Fruit fly (Drosophila melanogaster) whole organism, wandering third instar larva: ENCODE results near the gene CG42727.

Source experiments
- Abd-B ChIP-seq: fragments of >200 bp; optimal IDR thresholded peaks from 2 replicates; lab custom pipeline; 2017; ENCODE audit warnings: missing biosample characterization, missing genetic modification characterization
- CG32264 ChIP-seq: fragments of 200-800 bp; sonication (Bioruptor generic); optimal IDR thresholded peaks from 2 replicates; lab custom pipeline; 2016; ENCODE audit warnings: missing biosample characterization, missing genetic modification characterization
- CG9705 ChIP-seq: fragments of 200-800 bp; sonication (Bioruptor generic); optimal IDR thresholded peaks from 2 replicates; lab custom pipeline; 2018; ENCODE audit warnings: missing biosample characterization, mild to moderate bottlenecking, missing genetic modification characterization
- CrebA ChIP-seq: fragments of 200-800 bp; sonication (Bioruptor generic); optimal IDR thresholded peaks from 2 replicates; lab custom pipeline; 2016; ENCODE audit warnings: missing biosample characterization, mild to moderate bottlenecking, missing genetic modification characterization, borderline replicate concordance
- Dfd ChIP-seq: fragments of >200 bp; optimal IDR thresholded peaks from 2 replicates; lab custom pipeline; 2017; ENCODE audit warnings: missing biosample characterization, missing genetic modification characterization
- Dif ChIP-seq: fragments of 200-275, 200-300 bp; sonication (Bioruptor generic); optimal IDR thresholded peaks from 2 replicates; lab custom pipeline; 2018; ENCODE audit warnings: missing biosample characterization, missing genetic modification characterization; ENCODE audit not compliant: partially characterized antibody
- HLH106 ChIP-seq: fragments of 200-800 bp; optimal IDR thresholded peaks from 3 replicates; lab custom pipeline; 2019; ENCODE audit warnings: missing biosample characterization, mild to moderate bottlenecking, missing genetic modification characterization, moderate library complexity
- Hr78 ChIP-seq: fragments of >200 bp; optimal IDR thresholded peaks from 2 replicates; lab custom pipeline; 2017; ENCODE audit warnings: missing biosample characterization, missing genetic modification characterization
- Hr83 ChIP-seq: fragments of 200-300 bp; sonication (Bioruptor generic); optimal IDR thresholded peaks from 2 replicates; lab custom pipeline; 2016; ENCODE audit warnings: missing biosample characterization, mild to moderate bottlenecking, missing genetic modification characterization, moderate library complexity; ENCODE audit not compliant: poor library complexity, severe bottlenecking
- Jra ChIP-seq: sonication (Bioruptor generic); optimal IDR thresholded peaks from 2 replicates; lab custom pipeline; 2016; ENCODE audit warnings: missing biosample characterization, missing genetic modification characterization
- Mio ChIP-seq: sonication (Bioruptor generic); optimal IDR thresholded peaks from 2 replicates; lab custom pipeline; 2016; ENCODE audit warnings: missing biosample characterization, missing genetic modification characterization
- N ChIP-seq: fragments of >200 bp; optimal IDR thresholded peaks from 2 replicates; lab custom pipeline; 2018; ENCODE audit warnings: missing biosample characterization, missing external identifiers, missing genetic modification characterization
- OdsH ChIP-seq: fragments of 200-800 bp; sonication (Bioruptor generic); optimal IDR thresholded peaks from 2 replicates; lab custom pipeline; 2016; ENCODE audit warnings: missing biosample characterization, mild to moderate bottlenecking, missing genetic modification characterization
- Rel ChIP-seq, 2 experiments: fragments of 200-800 bp; sonication (Bioruptor generic) in 1 of 2; optimal IDR thresholded peaks; 2 replicates in 1 of 2; 3 replicates in 1 of 2; lab custom pipeline; 2016 to 2019; ENCODE audit warnings: mild to moderate bottlenecking in 2 of 2, missing biosample characterization in 2 of 2, missing genetic modification characterization in 2 of 2, moderate library complexity in 1 of 2
- Sp1 ChIP-seq: fragments of 200-800 bp; sonication (Bioruptor generic); optimal IDR thresholded peaks from 3 replicates; lab custom pipeline; 2019; ENCODE audit warnings: missing biosample characterization, mild to moderate bottlenecking, missing genetic modification characterization, moderate library complexity
- br ChIP-seq: fragments of 200-800 bp; sonication (Bioruptor generic); optimal IDR thresholded peaks from 2 replicates; lab custom pipeline; 2016; ENCODE audit warnings: missing biosample characterization, missing genetic modification characterization
- dmrt93B ChIP-seq: fragments of 200-800 bp; sonication (Bioruptor generic); optimal IDR thresholded peaks from 2 replicates; lab custom pipeline; 2018; ENCODE audit warnings: missing biosample characterization, mild to moderate bottlenecking, missing genetic modification characterization
- dsf ChIP-seq: sonication (Bioruptor generic); optimal IDR thresholded peaks from 2 replicates; lab custom pipeline; 2016; ENCODE audit warnings: missing biosample characterization, missing genetic modification characterization, borderline replicate concordance
- ey ChIP-seq: fragments of 200-800 bp; sonication (Bioruptor generic); optimal IDR thresholded peaks from 2 replicates; lab custom pipeline; 2016; ENCODE audit warnings: missing biosample characterization, missing genetic modification characterization
- foxo ChIP-seq, 2 experiments: fragments of 200-800 bp; sonication (Bioruptor generic); optimal IDR thresholded peaks; 2 replicates in 1 of 2; 3 replicates in 1 of 2; lab custom pipeline; 2016 to 2017; ENCODE audit warnings: missing biosample characterization in 2 of 2, missing genetic modification characterization in 2 of 2
- fru ChIP-seq: fragments of 200-800 bp; sonication (Bioruptor generic); optimal IDR thresholded peaks from 3 replicates; lab custom pipeline; 2016; ENCODE audit warnings: missing biosample characterization, mild to moderate bottlenecking, missing genetic modification characterization
- h ChIP-seq: fragments of 200-800 bp; sonication (Bioruptor generic); optimal IDR thresholded peaks from 3 replicates; lab custom pipeline; 2016; ENCODE audit warnings: missing biosample characterization, mild to moderate bottlenecking, missing genetic modification characterization
- jim ChIP-seq: fragments of 175-275, 200-325 bp; sonication (Bioruptor generic); optimal IDR thresholded peaks from 2 replicates; lab custom pipeline; 2016; ENCODE audit warnings: missing biosample characterization, mild to moderate bottlenecking, missing genetic modification characterization
- lola ChIP-seq: fragments of >200 bp; optimal IDR thresholded peaks from 2 replicates; lab custom pipeline; 2017; ENCODE audit warnings: missing biosample characterization, missing genetic modification characterization
- pan ChIP-seq: fragments of >200 bp; optimal IDR thresholded peaks from 2 replicates; lab custom pipeline; 2017
- psq ChIP-seq: fragments of 200-800 bp; sonication (Bioruptor generic); optimal IDR thresholded peaks from 3 replicates; lab custom pipeline; 2017; ENCODE audit warnings: missing biosample characterization, mild to moderate bottlenecking, missing genetic modification characterization, moderate library complexity
- rgr ChIP-seq: fragments of 200-800 bp; sonication (Bioruptor generic); optimal IDR thresholded peaks from 3 replicates; lab custom pipeline; 2016; ENCODE audit warnings: missing biosample characterization, mild to moderate bottlenecking, missing genetic modification characterization
- sage ChIP-seq: fragments of 200-800 bp; sonication (Bioruptor generic); optimal IDR thresholded peaks from 2 replicates; lab custom pipeline; 2016; ENCODE audit warnings: missing biosample characterization, mild to moderate bottlenecking, missing genetic modification characterization
- sv ChIP-seq: fragments of 200-800 bp; sonication (Bioruptor generic); optimal IDR thresholded peaks from 3 replicates; lab custom pipeline; 2016; ENCODE audit warnings: missing biosample characterization, missing genetic modification characterization
- tai ChIP-seq: sonication (Bioruptor generic); optimal IDR thresholded peaks from 2 replicates; lab custom pipeline; 2016; ENCODE audit warnings: missing biosample characterization, missing genetic modification characterization
- usp ChIP-seq: fragments of >200 bp; optimal IDR thresholded peaks from 2 replicates; lab custom pipeline; 2017; ENCODE audit warnings: missing biosample characterization, missing genetic modification characterization
- woc ChIP-seq: sonication (Bioruptor generic); optimal IDR thresholded peaks from 2 replicates; lab custom pipeline; 2016; ENCODE audit warnings: missing biosample characterization, mild to moderate bottlenecking, missing genetic modification characterization

Gene CG42727

DNA sequence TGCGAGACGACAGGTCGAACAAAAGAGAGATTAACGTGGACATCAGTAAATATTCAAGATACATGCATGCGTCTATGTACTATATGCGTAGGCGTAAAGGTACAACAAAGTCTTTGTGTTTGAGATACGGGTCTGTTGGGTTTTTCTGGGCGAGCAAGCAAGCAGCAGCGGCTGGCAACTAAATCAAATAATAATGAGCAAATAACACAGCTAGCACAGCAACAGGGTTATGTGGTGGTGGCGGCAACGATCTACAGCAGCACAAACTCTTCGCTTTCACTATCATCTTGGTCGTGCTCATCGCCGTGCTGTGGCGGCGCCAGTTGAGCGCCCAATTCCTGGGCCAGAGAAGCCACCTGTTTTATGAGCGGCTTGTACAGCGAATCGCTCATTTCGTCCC lies 6.2 kb downstream of the CG42727 start:
- TF ChIP-seq CG32264 (GFP tag; lab: Kevin White, UChicago) = no peak
- no peak for TF ChIP-seq Mio (GFP tag; lab: Kevin White, UChicago)
- no peak for TF ChIP-seq Jra (GFP tag; lab: Kevin White, UChicago)
- TF ChIP-seq lola = no peak
- TF ChIP-seq pan = no peak
- no peak for TF ChIP-seq OdsH (GFP tag; lab: Kevin White, UChicago)
- TF ChIP-seq Dfd (GFP tag; lab: Kevin White, UChicago) = no peak
- no peak for TF ChIP-seq sv (GFP tag; lab: Kevin White, UChicago)
- no peak for TF ChIP-seq HLH106 (tag; lab: Kevin White, UChicago)
- TF ChIP-seq Rel (GFP tag; optimal IDR thresholded peaks at IDR 0.05; lab: Kevin White, UChicago) = no peak
- no peak for TF ChIP-seq Rel (tag; optimal IDR thresholded peaks at IDR 0.05; lab: Kevin White, UChicago)
- no peak for TF ChIP-seq ey (GFP tag; lab: Kevin White, UChicago)
- no peak for TF ChIP-seq woc (GFP tag; lab: Kevin White, UChicago)
- no peak for TF ChIP-seq dsf (GFP tag; lab: Kevin White, UChicago)

DNA sequence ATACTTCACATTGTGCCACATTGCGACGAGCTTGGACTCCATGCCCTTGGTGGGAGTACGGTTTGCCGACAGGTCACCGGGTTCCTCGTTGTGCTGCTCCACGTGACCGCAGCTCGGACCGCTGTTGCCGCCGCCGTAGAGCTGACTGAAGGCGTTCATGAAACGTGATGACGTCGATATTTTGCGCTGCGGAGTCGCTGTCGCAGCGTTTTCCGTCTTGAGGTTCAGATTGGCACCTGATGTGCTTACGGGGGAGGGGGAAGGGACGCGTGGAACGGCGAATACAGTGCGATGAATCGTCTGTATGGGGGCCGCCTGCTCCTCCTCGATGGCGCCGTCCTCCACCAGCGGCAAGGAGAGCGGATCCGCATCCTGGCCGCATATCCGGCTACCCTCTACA lies 8.3 kb downstream of the CG42727 start:
- no peak for TF ChIP-seq Dif (GFP tag; lab: Kevin White, UChicago)
- no peak for TF ChIP-seq pan
- TF ChIP-seq HLH106 (tag; lab: Kevin White, UChicago) = no peak
- TF ChIP-seq Hr78 (GFP tag; lab: Kevin White, UChicago) = no peak
- TF ChIP-seq foxo (GFP tag; optimal IDR thresholded peaks at IDR 0.05; lab: Kevin White, UChicago) = no peak
- no peak for TF ChIP-seq usp (GFP tag; lab: Kevin White, UChicago)
- no peak for TF ChIP-seq jim (GFP tag; lab: Kevin White, UChicago)
- TF ChIP-seq Sp1 (GFP tag; lab: Kevin White, UChicago) = no peak
- TF ChIP-seq Rel (GFP tag; optimal IDR thresholded peaks at IDR 0.05; lab: Kevin White, UChicago) = no peak
- no peak for TF ChIP-seq Rel (tag; optimal IDR thresholded peaks at IDR 0.05; lab: Kevin White, UChicago)
- TF ChIP-seq Hr83 (GFP tag; lab: Kevin White, UChicago) = no peak
- TF ChIP-seq tai = no peak
- no peak for TF ChIP-seq OdsH (GFP tag; lab: Kevin White, UChicago)
- no peak for TF ChIP-seq dsf (GFP tag; lab: Kevin White, UChicago)
- no peak for TF ChIP-seq CrebA (GFP tag; lab: Kevin White, UChicago)
- no peak for TF ChIP-seq ey (GFP tag; lab: Kevin White, UChicago)
- no peak for TF ChIP-seq Jra (GFP tag; lab: Kevin White, UChicago)
- no peak for TF ChIP-seq Mio (GFP tag; lab: Kevin White, UChicago)
- no peak for TF ChIP-seq Abd-B (GFP tag; lab: Kevin White, UChicago)
- no peak for TF ChIP-seq N (GFP tag; lab: Kevin White, UChicago)
- no peak for TF ChIP-seq CG9705 (GFP tag; lab: Kevin White, UChicago)

DNA sequence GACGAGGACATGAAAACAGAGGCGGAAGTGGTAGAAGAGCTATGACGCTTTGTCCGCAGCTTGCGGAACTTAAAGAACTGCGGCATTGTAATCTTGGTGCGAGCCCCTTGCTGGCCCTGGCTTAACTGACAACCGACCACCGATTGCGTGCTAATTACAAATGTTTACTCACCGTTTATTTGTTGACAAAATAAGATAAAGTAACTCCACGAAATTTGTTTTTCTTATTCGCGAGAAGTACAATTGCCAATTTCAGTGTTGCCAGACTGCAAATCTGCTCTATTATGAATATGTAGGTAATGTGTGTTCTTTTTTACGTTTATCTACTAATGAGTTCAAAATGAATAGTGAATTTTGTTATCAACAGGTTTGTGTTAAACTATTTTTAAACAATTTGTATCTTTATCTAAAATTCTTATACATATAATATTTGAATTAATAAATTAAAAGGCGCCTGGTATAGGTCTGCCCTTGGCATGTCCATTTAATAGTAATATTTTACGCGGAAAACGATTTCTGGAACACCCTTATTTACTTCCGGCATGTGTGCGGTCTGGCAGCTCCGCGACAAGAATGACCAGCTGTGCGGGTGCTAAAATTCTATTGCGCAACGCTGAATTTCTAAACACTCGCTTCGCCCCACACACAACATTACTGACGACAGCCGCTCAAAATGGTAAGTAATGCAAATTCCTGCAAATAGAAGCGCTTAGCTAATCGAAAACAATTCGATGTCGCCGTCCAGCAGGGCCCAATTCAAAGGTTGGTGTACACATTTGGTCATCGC lies 9.0 kb downstream of the CG42727 start, which contains the start of the genes Atg4b and Hibch:
Gene Atg4b, minus strand, starts transcription at position 280 of the 787 bp plus-strand sequence.
Gene Hibch, plus strand, starts transcription at position 585 of the 787 bp plus-strand sequence.
- TF ChIP-seq OdsH (GFP tag; lab: Kevin White, UChicago) (peak; percentile 75), h (GFP tag; lab: Kevin White, UChicago) (peak; percentile 76), br (GFP tag; lab: Kevin White, UChicago) (peak; percentile 57), dmrt93B (no peak), CG9705 (GFP tag; lab: Kevin White, UChicago) (peak; percentile 82), Dif (GFP tag; lab: Kevin White, UChicago) (no peak), sv (GFP tag; lab: Kevin White, UChicago) (peak; percentile 26), foxo (GFP tag; optimal IDR thresholded peaks at IDR 0.05; lab: Kevin White, UChicago) (peak in 1 of 2 experiments; percentile 83), N (GFP tag; lab: Kevin White, UChicago) (no peak), Mio (GFP tag; lab: Kevin White, UChicago) (no peak), Sp1 (GFP tag; lab: Kevin White, UChicago) (peak; percentile 84), HLH106 (tag; lab: Kevin White, UChicago) (peak; percentile 93), CG32264 (GFP tag; lab: Kevin White, UChicago) (no peak), Hr83 (GFP tag; lab: Kevin White, UChicago) (no peak), Rel (GFP tag; optimal IDR thresholded peaks at IDR 0.05; lab: Kevin White, UChicago) (no peak), Rel (tag; optimal IDR thresholded peaks at IDR 0.05; lab: Kevin White, UChicago) (peak; percentile 84), dsf (GFP tag; lab: Kevin White, UChicago) (no peak), tai (no peak), psq (GFP tag; lab: Kevin White, UChicago) (peak; percentile 73), ey (GFP tag; lab: Kevin White, UChicago) (peak; percentile 56), woc (GFP tag; lab: Kevin White, UChicago) (no peak), rgr (GFP tag; lab: Kevin White, UChicago) (peak; percentile 80), sage (no peak), fru (GFP tag; lab: Kevin White, UChicago) (peak; percentile 89), Dfd (GFP tag; lab: Kevin White, UChicago) (no peak), Hr78 (GFP tag; lab: Kevin White, UChicago) (no peak)
